Worm (Caenorhabditis elegans): ENCODE data around the gene ZK1058.3.

DNA sequence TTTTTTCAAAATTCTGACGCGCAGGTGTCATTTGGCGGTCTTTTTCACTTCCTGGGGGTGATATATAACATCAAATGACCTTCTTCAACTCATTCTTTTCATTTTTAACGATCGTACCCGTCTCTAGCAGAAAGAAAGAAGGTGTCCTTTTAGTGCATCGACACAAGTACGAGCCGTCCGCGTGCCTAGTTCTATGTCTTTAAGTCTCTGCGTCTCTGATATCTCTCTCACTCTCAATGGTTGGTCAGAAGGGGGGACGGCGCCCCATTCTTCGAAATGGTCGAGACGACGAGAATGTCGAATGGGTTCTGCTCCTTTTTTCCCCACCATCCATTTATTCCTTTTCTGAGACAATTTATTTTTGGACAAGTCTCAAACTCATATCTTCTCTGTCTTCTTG is 37.0 kb downstream of the ZK1058.3 start:
- TF ChIP-seq mab-5 (tag; optimal IDR thresholded peaks at IDR 0.05) = no peak
- TF ChIP-seq nhr-237 (tag; optimal IDR thresholded peaks at IDR 0.05) = no peak
- TF ChIP-seq nhr-76 (tag; optimal IDR thresholded peaks at IDR 0.05) = no peak
- TF ChIP-seq ztf-11 (tag; optimal IDR thresholded peaks at IDR 0.05) = no peak
- no peak for TF ChIP-seq bed-3 (GFP tag; optimal IDR thresholded peaks at IDR 0.05)
- no peak for TF ChIP-seq lsy-2 (tag; optimal IDR thresholded peaks at IDR 0.05)
- no peak for TF ChIP-seq blmp-1 (tag; optimal IDR thresholded peaks at IDR 0.05)
- no peak for TF ChIP-seq ceh-43 (GFP tag; optimal IDR thresholded peaks at IDR 0.05)
- TF ChIP-seq elt-3 (tag; optimal IDR thresholded peaks at IDR 0.05) = no peak
- TF ChIP-seq lin-13 (tag; optimal IDR thresholded peaks at IDR 0.05) = no peak
- TF ChIP-seq elt-1 (tag; optimal IDR thresholded peaks at IDR 0.05; ENCODE audit: borderline replicate concordance, insufficient read depth) = no peak
